Worm (Caenorhabditis elegans) whole organism, young adult: ENCODE data around the gene ptb-1.

ENCODE experiments used
- B0035.1 ChIP-seq: sonication (generic microtip); optimal IDR thresholded peaks from 2 replicates; lab custom pipeline; 2016; ENCODE audit warnings: missing genetic modification characterization, mild to moderate bottlenecking, missing compliant biosample characterization, missing genotype, missing genetic modification reagents
- D2030.7 ChIP-seq: fragments of 200-800 bp; sonication (Bioruptor generic); IDR thresholded peaks from 2 replicates; pipeline ENCODE4 v1.3.6; 2022; ENCODE audit warnings: missing genetic modification reagents, missing genetic modification characterization, missing compliant biosample characterization
- F37B4.10 ChIP-seq: fragments of 200-800 bp; sonication (Bioruptor generic); IDR thresholded peaks from 2 replicates; pipeline ENCODE4 v1.3.6; 2022; ENCODE audit warnings: missing genetic modification characterization, missing compliant biosample characterization
- F49E8.2 ChIP-seq: sonication (generic microtip); optimal IDR thresholded peaks from 3 replicates; lab custom pipeline; 2017; ENCODE audit warnings: missing genetic modification characterization, mild to moderate bottlenecking, missing compliant biosample characterization, antibody characterized with exemption, moderate library complexity; ENCODE audit not compliant: insufficient read depth
- F55B11.4 ChIP-seq: sonication (generic microtip); optimal IDR thresholded peaks from 2 replicates; lab custom pipeline; 2016; ENCODE audit warnings: missing compliant biosample characterization, missing genetic modification characterization, borderline replicate concordance; ENCODE audit not compliant: insufficient read depth
- Y79H2A.3 ChIP-seq: fragments of 200-800 bp; sonication (Bioruptor generic); conservative IDR thresholded peaks from 2 replicates; pipeline ENCODE4 v1.3.6; 2022; ENCODE audit warnings: missing genetic modification reagents, missing genetic modification characterization, missing compliant biosample characterization
- atf-7 ChIP-seq: sonication (generic microtip); optimal IDR thresholded peaks from 2 replicates; lab custom pipeline; 2017; ENCODE audit warnings: mild to moderate bottlenecking, missing genetic modification characterization, missing compliant biosample characterization
- attf-5 ChIP-seq: fragments of 200-800 bp; sonication (Bioruptor generic); optimal IDR thresholded peaks from 2 replicates; lab custom pipeline; 2018; ENCODE audit warnings: mild to moderate bottlenecking, missing genetic modification characterization, missing compliant biosample characterization
- ccch-3 ChIP-seq: fragments of 200-800 bp; sonication (Bioruptor generic); optimal IDR thresholded peaks from 2 replicates; lab custom pipeline; 2018; ENCODE audit warnings: mild to moderate bottlenecking, missing genetic modification characterization, missing compliant biosample characterization
- cebp-2 ChIP-seq: fragments of 200-800 bp; sonication (Bioruptor generic); IDR thresholded peaks from 2 replicates; pipeline ENCODE4 v1.3.6; 2022; ENCODE audit warnings: missing genetic modification characterization, missing compliant biosample characterization
- ceh-27 ChIP-seq: fragments of 200-800 bp; sonication (Bioruptor generic); optimal IDR thresholded peaks from 2 replicates; lab custom pipeline; 2018; ENCODE audit warnings: mild to moderate bottlenecking, missing genetic modification characterization, moderate library complexity, missing compliant biosample characterization
- ceh-40 ChIP-seq: fragments of 200-800 bp; sonication (Bioruptor generic); IDR thresholded peaks from 2 replicates; pipeline ENCODE4 v1.3.6; 2022; ENCODE audit warnings: missing genetic modification characterization, missing compliant biosample characterization
- die-1 ChIP-seq: sonication (generic microtip); optimal IDR thresholded peaks from 2 replicates; lab custom pipeline; 2016; ENCODE audit warnings: missing genotype, mild to moderate bottlenecking, missing genetic modification characterization, missing compliant biosample characterization
- dpff-1 ChIP-seq: sonication (generic microtip); optimal IDR thresholded peaks from 2 replicates; lab custom pipeline; 2017; ENCODE audit warnings: mild to moderate bottlenecking, missing genetic modification characterization, missing compliant biosample characterization
- hlh-12 ChIP-seq: sonication (generic microtip); optimal IDR thresholded peaks from 2 replicates; lab custom pipeline; 2016; ENCODE audit warnings: missing genetic modification characterization, missing compliant biosample characterization
- hmg-1.2 ChIP-seq: fragments of 200-800 bp; sonication (Bioruptor generic); IDR thresholded peaks from 2 replicates; pipeline ENCODE4 v1.3.6; 2022; ENCODE audit warnings: missing genetic modification reagents, missing genetic modification characterization, missing compliant biosample characterization
- lag-1 ChIP-seq: fragments of 200-800 bp; sonication (Bioruptor generic); IDR thresholded peaks from 2 replicates; pipeline ENCODE4 v1.3.6; 2022; ENCODE audit warnings: missing genetic modification reagents, missing genetic modification characterization, missing compliant biosample characterization
- lin-54 ChIP-seq: fragments of 200-800 bp; sonication (Bioruptor generic); optimal IDR thresholded peaks from 2 replicates; lab custom pipeline; 2018; ENCODE audit warnings: mild to moderate bottlenecking, missing genetic modification characterization, missing compliant biosample characterization
- madf-6 ChIP-seq: fragments of 200-800 bp; sonication (Bioruptor generic); IDR thresholded peaks from 2 replicates; pipeline ENCODE4 v1.3.6; 2022; ENCODE audit warnings: missing genetic modification reagents, missing genetic modification characterization, missing compliant biosample characterization
- mel-28 ChIP-seq: sonication (generic microtip); optimal IDR thresholded peaks from 2 replicates; lab custom pipeline; 2016; ENCODE audit warnings: borderline replicate concordance, mild to moderate bottlenecking, missing genetic modification characterization, missing compliant biosample characterization
- nfya-1 ChIP-seq: sonication (generic microtip); optimal IDR thresholded peaks from 2 replicates; lab custom pipeline; 2017; ENCODE audit warnings: antibody characterized with exemption, missing compliant biosample characterization, missing genetic modification characterization, borderline replicate concordance; ENCODE audit not compliant: insufficient read depth
- pbrm-1 ChIP-seq: fragments of 200-800 bp; sonication (Bioruptor generic); IDR thresholded peaks from 2 replicates; pipeline ENCODE4 v1.3.6; 2022; ENCODE audit warnings: missing genetic modification reagents, missing genetic modification characterization, missing compliant biosample characterization
- rcor-1 ChIP-seq: fragments of 200-800 bp; sonication (Bioruptor generic); IDR thresholded peaks from 2 replicates; pipeline ENCODE4 v1.3.6; 2022; ENCODE audit warnings: missing genetic modification reagents, missing genetic modification characterization, missing compliant biosample characterization
- rpc-1 ChIP-seq, 2 experiments: fragments of 150-350 bp in 1 of 2; sonication (generic microtip) in 1 of 2; optimal IDR thresholded peaks; 2 replicates each; lab custom pipeline; 2014 to 2018; ENCODE audit warnings: missing biosample characterization in 1 of 2, missing genetic modification characterization in 1 of 2, missing genetic modification reagents in 1 of 2, missing genotype in 1 of 2
- snpc-4 ChIP-seq, 5 experiments: fragments of 150-350 bp in 1 of 5; sonication (generic microtip) in 4 of 5; optimal IDR thresholded peaks; 2 replicates each; lab custom pipeline; 2014 to 2018; ENCODE audit warnings: missing genetic modification characterization in 5 of 5, missing biosample characterization in 3 of 5, antibody characterized with exemption in 2 of 5, mild to moderate bottlenecking in 2 of 5, missing compliant biosample characterization in 2 of 5, missing genotype in 2 of 5, moderate library complexity in 2 of 5, missing genetic modification reagents in 1 of 5
- unc-130 ChIP-seq: sonication (generic microtip); optimal IDR thresholded peaks from 2 replicates; lab custom pipeline; 2016; ENCODE audit warnings: missing genetic modification reagents, missing genetic modification characterization, missing compliant biosample characterization
- unc-62 ChIP-seq: fragments of 150-350 bp; optimal IDR thresholded peaks from 2 replicates; lab custom pipeline; 2014; ENCODE audit warnings: missing biosample characterization, missing genetic modification reagents, missing genetic modification characterization
- ztf-18 ChIP-seq: sonication (generic microtip); optimal IDR thresholded peaks from 2 replicates; lab custom pipeline; 2016; ENCODE audit warnings: missing genotype, mild to moderate bottlenecking, missing genetic modification characterization, missing compliant biosample characterization
- ztf-22 ChIP-seq: fragments of 200-800 bp; sonication (Bioruptor generic); optimal IDR thresholded peaks from 2 replicates; lab custom pipeline; 2018; ENCODE audit warnings: mild to moderate bottlenecking, missing genetic modification characterization, moderate library complexity, missing compliant biosample characterization
- ztf-28 ChIP-seq: fragments of 200-800 bp; sonication (Bioruptor generic); IDR thresholded peaks from 2 replicates; pipeline ENCODE4 v1.3.6; 2022; ENCODE audit warnings: missing genetic modification reagents, missing genetic modification characterization, missing compliant biosample characterization
- ztf-3 ChIP-seq: fragments of 200-800 bp; sonication (Bioruptor generic); optimal IDR thresholded peaks from 2 replicates; lab custom pipeline; 2018; ENCODE audit warnings: mild to moderate bottlenecking, missing genetic modification characterization, missing compliant biosample characterization

ptb-1 gene

DNA sequence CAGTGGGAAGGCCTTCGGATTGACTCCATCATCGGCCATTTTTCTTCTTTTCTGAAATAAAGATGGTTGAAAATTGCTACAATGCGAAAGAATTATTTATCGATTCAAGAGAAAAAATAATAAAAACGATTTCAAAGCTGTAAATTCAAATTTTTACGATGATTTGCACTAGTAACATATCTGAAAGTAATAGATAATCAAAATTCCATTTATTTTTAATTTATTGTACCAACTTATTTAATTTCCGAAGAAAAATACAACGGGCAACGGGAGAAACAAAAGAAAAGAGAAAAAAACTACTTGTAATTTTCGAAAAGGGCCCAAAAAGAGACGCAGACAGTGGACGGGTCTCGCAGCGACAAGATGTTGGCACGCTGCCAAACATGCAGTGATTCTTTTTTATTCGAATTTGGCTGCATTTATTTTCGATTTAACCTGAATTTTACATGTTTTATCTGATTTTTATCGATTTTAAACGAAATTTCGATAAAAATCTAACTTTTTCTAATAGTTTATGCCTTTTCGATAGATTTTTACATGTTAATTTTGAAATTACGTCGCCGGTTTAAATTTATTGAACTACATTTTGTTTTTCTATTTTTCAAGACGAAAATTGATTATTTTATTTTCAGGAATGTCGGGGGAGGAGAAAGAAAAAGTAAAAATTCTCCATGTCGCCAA, 16.7 kb upstream of the ptb-1 start, which contains the start of the genes snu-13 and rsp-7 (continued):
- TF ChIP-seq mel-28 (tag; lab: Kevin White, UChicago) (no peak), cebp-2 (GFP tag; lab: Robert Waterston, UW) (no peak), hmg-1.2 (GFP tag; lab: Robert Waterston, UW) (peak; percentile 42; the same call in 1 of the 2 replicates), B0035.1 (no peak), F49E8.2 (tag; lab: Kevin White, UChicago) (peak; percentile 31), F37B4.10 (GFP tag; lab: Robert Waterston, UW) (no peak), lin-54 (GFP tag; lab: Kevin White, UChicago) (peak; percentile 68), attf-5 (GFP tag; lab: Kevin White, UChicago) (peak; percentile 69), unc-130 (GFP tag; lab: Kevin White, UChicago) (no peak), D2030.7 (GFP tag; lab: Robert Waterston, UW) (peak; percentile 22; the same call in 1 of the 2 replicates), rpc-1 (optimal IDR thresholded peaks at IDR 0.05; lab: Kevin White, UChicago) (no peak), rpc-1 (tag; optimal IDR thresholded peaks at IDR 0.05; lab: Kevin White, UChicago) (no peak), ztf-18 (tag; lab: Kevin White, UChicago) (peak; percentile 3)

ce11 chrII:10659585-10659984, 15.8 kb upstream of the ptb-1 start:
- no peak for TF ChIP-seq mel-28 (tag; lab: Kevin White, UChicago)
- TF ChIP-seq hmg-1.2 (GFP tag; lab: Robert Waterston, UW) = no peak
- TF ChIP-seq snpc-4 (GFP tag; optimal IDR thresholded peaks at IDR 0.05; lab: Kevin White, UChicago) = no peak
- TF ChIP-seq snpc-4 (tag; optimal IDR thresholded peaks at IDR 0.05; lab: Kevin White, UChicago) = no peak
- no peak for TF ChIP-seq ztf-28 (GFP tag; lab: Robert Waterston, UW)
- TF ChIP-seq hlh-12 (tag; lab: Kevin White, UChicago) = no peak
- TF ChIP-seq ccch-3 (GFP tag; lab: Kevin White, UChicago) = no peak
- no peak for TF ChIP-seq rcor-1 (GFP tag; lab: Robert Waterston, UW)
- no peak for TF ChIP-seq die-1 (tag; lab: Kevin White, UChicago)
- no peak for TF ChIP-seq dpff-1
- TF ChIP-seq attf-5 (GFP tag; lab: Kevin White, UChicago) = no peak
- no peak for TF ChIP-seq nfya-1
- no peak for TF ChIP-seq F55B11.4 (tag; lab: Kevin White, UChicago)
- no peak for TF ChIP-seq Y79H2A.3 (GFP tag; lab: Robert Waterston, UW)
- TF ChIP-seq lag-1 (GFP tag; lab: Robert Waterston, UW) = no peak
- TF ChIP-seq ceh-27 (GFP tag; lab: Kevin White, UChicago) = no peak
- TF ChIP-seq ztf-3 (GFP tag; lab: Kevin White, UChicago) = no peak
- no peak for TF ChIP-seq unc-62

DNA sequence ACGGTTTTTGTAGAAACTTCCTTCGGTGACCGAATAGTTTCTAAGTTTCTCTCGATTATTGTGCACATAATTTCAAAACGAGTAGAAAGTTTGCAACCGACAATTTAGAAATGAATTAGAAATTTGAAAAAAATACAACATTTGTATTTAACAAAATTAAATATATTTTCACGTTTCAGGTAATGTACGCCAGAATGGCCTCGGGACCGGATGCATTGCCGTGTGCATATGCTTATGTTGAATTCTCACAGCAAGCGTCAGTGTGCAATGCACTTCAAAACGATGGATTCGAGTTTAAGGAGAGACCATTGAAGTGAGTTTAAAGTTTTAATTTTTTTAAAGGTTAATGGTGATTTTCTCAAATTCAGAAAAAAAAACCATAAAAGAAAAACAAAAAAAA, 14.5 kb upstream of the ptb-1 start, which contains the start of gene marc-2:
Gene marc-2 (minus strand): TSS at position 101 of the 400 bp plus-strand sequence.
- peak; percentile 38; the same call in 1 of the 2 replicates for TF ChIP-seq madf-6
- no peak for TF ChIP-seq ztf-22 (GFP tag; lab: Kevin White, UChicago)
- no peak for TF ChIP-seq ceh-40
- TF ChIP-seq dpff-1 = no peak
- no peak for TF ChIP-seq pbrm-1
- TF ChIP-seq atf-7 = no peak
